Fruit fly (Drosophila melanogaster) whole organism, embryonic: ENCODE results near the gene lin-52.

Experiments
- CG10366 ChIP-seq: fragments of 200-800 bp; sonication (Bioruptor generic); IDR thresholded peaks from 2 replicates; pipeline ENCODE4 v1.3.6; 2022; ENCODE audit warnings: missing biosample characterization, missing genetic modification characterization
- CG10565 ChIP-seq: fragments of 200-800 bp; sonication (Bioruptor generic); optimal IDR thresholded peaks from 3 replicates; lab custom pipeline; 2016; ENCODE audit warnings: missing biosample characterization, mild to moderate bottlenecking, missing genetic modification characterization
- CG11085 ChIP-seq: fragments of 200-800 bp; sonication (Bioruptor generic); IDR thresholded peaks from 2 replicates; pipeline ENCODE4 v1.3.6; 2022; ENCODE audit warnings: missing biosample characterization, missing genetic modification characterization
- CG11695 ChIP-seq: fragments of 200-800 bp; sonication (Bioruptor generic); IDR thresholded peaks from 3 replicates; pipeline ENCODE4 v1.3.6; 2022; ENCODE audit warnings: missing biosample characterization, missing genetic modification characterization
- CG1233 ChIP-seq: fragments of 200-800 bp; sonication (Bioruptor generic); optimal IDR thresholded peaks from 4 replicates; lab custom pipeline; 2018; ENCODE audit warnings: missing biosample characterization, mild to moderate bottlenecking, missing genetic modification characterization
- CG12769 ChIP-seq: fragments of 200-800 bp; sonication (Bioruptor generic); optimal IDR thresholded peaks from 2 replicates; lab custom pipeline; 2019; ENCODE audit warnings: missing biosample characterization, mild to moderate bottlenecking, missing genetic modification characterization, moderate library complexity
- CG13123 ChIP-seq: fragments of 200-800 bp; sonication (Bioruptor generic); optimal IDR thresholded peaks from 2 replicates; lab custom pipeline; 2016; ENCODE audit warnings: missing biosample characterization, missing genetic modification characterization
- CG13296 ChIP-seq: fragments of 200-800 bp; sonication (Bioruptor generic); optimal IDR thresholded peaks from 3 replicates; lab custom pipeline; 2018; ENCODE audit warnings: missing biosample characterization, mild to moderate bottlenecking, missing genetic modification characterization
- CG14050 ChIP-seq: fragments of 200-800 bp; sonication (Bioruptor generic); IDR thresholded peaks from 3 replicates; pipeline ENCODE4 v1.3.6; 2022; ENCODE audit warnings: missing biosample characterization, missing genetic modification characterization
- CG17361 ChIP-seq: fragments of 200-800 bp; sonication (Bioruptor generic); IDR thresholded peaks from 3 replicates; pipeline ENCODE4 v1.3.6; 2022; ENCODE audit warnings: missing biosample characterization, missing genetic modification characterization
- CG30403 ChIP-seq: fragments of 200-800 bp; sonication (Bioruptor generic); optimal IDR thresholded peaks from 3 replicates; lab custom pipeline; 2016; ENCODE audit warnings: missing biosample characterization, missing genetic modification characterization
- CG3726 ChIP-seq: fragments of 200-800 bp; sonication (Bioruptor generic); IDR thresholded peaks from 3 replicates; pipeline ENCODE4, ENCODE4 v1.3.6; 2022; ENCODE audit warnings: missing biosample characterization, missing genetic modification characterization
- CG43689 ChIP-seq: fragments of 200-800 bp; sonication (Bioruptor generic); IDR thresholded peaks from 2 replicates; pipeline ENCODE4 v1.3.6; 2022; ENCODE audit warnings: missing biosample characterization, missing genetic modification characterization
- CG4404 ChIP-seq: fragments of 200-800 bp; sonication (Bioruptor generic); IDR thresholded peaks from 2 replicates; pipeline ENCODE4 v1.3.6; 2022; ENCODE audit warnings: missing biosample characterization, missing genetic modification characterization
- CG5953 ChIP-seq: fragments of 200-800 bp; sonication (Bioruptor generic); IDR thresholded peaks from 2 replicates; pipeline ENCODE4 v1.3.6; 2022; ENCODE audit warnings: missing biosample characterization, missing genetic modification characterization
- CG7745 ChIP-seq: fragments of 200-800 bp; sonication (Bioruptor generic); optimal IDR thresholded peaks from 2 replicates; lab custom pipeline; 2018; ENCODE audit warnings: missing biosample characterization, mild to moderate bottlenecking, missing genetic modification characterization, moderate library complexity
- CG8290 ChIP-seq, 3 experiments: fragments of 200-800 bp; sonication (Bioruptor generic); optimal IDR thresholded peaks; 2 replicates each; lab custom pipeline; 2016 to 2019; ENCODE audit warnings: missing biosample characterization in 3 of 3, missing genetic modification characterization in 3 of 3, mild to moderate bottlenecking in 2 of 3, moderate library complexity in 1 of 3
- CG8944 ChIP-seq: fragments of 200-800 bp; sonication (Bioruptor generic); optimal IDR thresholded peaks from 3 replicates; lab custom pipeline; 2016; ENCODE audit warnings: missing biosample characterization, missing genetic modification characterization
- Deaf1 ChIP-seq: fragments of 200-800 bp; optimal IDR thresholded peaks from 3 replicates; lab custom pipeline; 2019; ENCODE audit warnings: missing biosample characterization, mild to moderate bottlenecking, missing genetic modification characterization, moderate library complexity
- Dref ChIP-seq: fragments of 200-800 bp; sonication (Bioruptor generic); IDR thresholded peaks from 2 replicates; pipeline ENCODE4 v1.3.6; 2022; ENCODE audit warnings: missing biosample characterization, missing genetic modification characterization
- Lpt ChIP-seq: fragments of >200 bp; optimal IDR thresholded peaks from 2 replicates; lab custom pipeline; 2018; ENCODE audit warnings: missing biosample characterization, missing genetic modification characterization
- Max ChIP-seq: fragments of 200-800 bp; sonication (Bioruptor generic); optimal IDR thresholded peaks from 2 replicates; lab custom pipeline; 2016; ENCODE audit warnings: missing biosample characterization, mild to moderate bottlenecking, missing genetic modification characterization
- Med ChIP-seq: fragments of 200-800 bp; sonication (Bioruptor generic); peaks from one replicate; lab custom pipeline; 2016; ENCODE audit warnings: missing biosample characterization, missing genetic modification characterization, mild to moderate bottlenecking, inconsistent platforms, moderate library complexity
- NFAT ChIP-seq: fragments of 200-800 bp; sonication (Bioruptor generic); IDR thresholded peaks from 2 replicates; pipeline ENCODE4 v1.3.6; 2022; ENCODE audit warnings: missing biosample characterization, missing genetic modification characterization
- Ptx1 ChIP-seq: fragments of 200-800 bp; sonication (Bioruptor generic); IDR thresholded peaks from 2 replicates; pipeline ENCODE4 v1.3.6; 2022; ENCODE audit warnings: missing biosample characterization, missing genetic modification characterization
- Ravus ChIP-seq: fragments of 200-800 bp; sonication (Bioruptor generic); IDR thresholded peaks from 2 replicates; pipeline ENCODE4 v1.3.6; 2022; ENCODE audit warnings: missing biosample characterization, missing genetic modification characterization
- ab ChIP-seq: fragments of 200-800 bp; sonication (Bioruptor generic); optimal IDR thresholded peaks from 2 replicates; lab custom pipeline; 2016; ENCODE audit warnings: missing biosample characterization, missing genetic modification characterization
- az2 ChIP-seq: fragments of 200-800 bp; sonication (Bioruptor generic); optimal IDR thresholded peaks from 3 replicates; lab custom pipeline; 2016; ENCODE audit warnings: missing biosample characterization, missing genetic modification characterization
- corto ChIP-seq: fragments of 200-800 bp; sonication (Bioruptor generic); optimal IDR thresholded peaks from 2 replicates; lab custom pipeline; 2016; ENCODE audit warnings: missing biosample characterization, mild to moderate bottlenecking, missing genetic modification characterization, moderate library complexity
- danr ChIP-seq: fragments of 200-800 bp; sonication (Bioruptor generic); IDR thresholded peaks from 2 replicates; pipeline ENCODE4 v1.3.6; 2022; ENCODE audit warnings: missing biosample characterization, missing genetic modification characterization
- gem ChIP-seq: fragments of 200-800 bp; sonication (Bioruptor generic); optimal IDR thresholded peaks from 2 replicates; lab custom pipeline; 2019; ENCODE audit warnings: missing biosample characterization, mild to moderate bottlenecking, missing genetic modification characterization, moderate library complexity
- grn ChIP-seq: fragments of 200-800 bp; sonication (Bioruptor generic); optimal IDR thresholded peaks from 3 replicates; lab custom pipeline; 2017; ENCODE audit warnings: missing biosample characterization, missing genetic modification characterization
- gsb ChIP-seq: fragments of 200-800 bp; sonication (Bioruptor generic); IDR thresholded peaks from 2 replicates; pipeline ENCODE4 v1.3.6; 2022; ENCODE audit warnings: missing biosample characterization, missing genetic modification characterization
- hb ChIP-seq: fragments of 200-800 bp; sonication (Bioruptor generic); IDR thresholded peaks from 3 replicates; pipeline ENCODE4 v1.3.6; 2022; ENCODE audit warnings: missing biosample characterization, missing genetic modification characterization; ENCODE audit not compliant: partially characterized antibody
- lmd ChIP-seq: fragments of 200-800 bp; sonication (Bioruptor generic); IDR thresholded peaks from 2 replicates; pipeline ENCODE4 v1.3.6; 2022; ENCODE audit warnings: missing biosample characterization, missing genetic modification characterization
- nom ChIP-seq: fragments of 200-800 bp; sonication (Bioruptor generic); optimal IDR thresholded peaks from 2 replicates; lab custom pipeline; 2017; ENCODE audit warnings: missing biosample characterization, missing genetic modification characterization, mild to moderate bottlenecking, moderate library complexity, missing genetic modification reagents
- pan ChIP-seq, 4 experiments: fragments of >200 bp in 3 of 4; fragments of 200-800 bp in 1 of 4; sonication (Bioruptor generic) in 1 of 4; optimal IDR thresholded peaks in 3 of 4; IDR thresholded peaks in 1 of 4; 2 replicates each; pipeline versions ENCODE4 v1.3.6 to Lab custom; 2017 to 2022; ENCODE audit warnings: missing biosample characterization in 2 of 4, missing genetic modification characterization in 2 of 4, mixed read lengths in 1 of 4
- scrt ChIP-seq: fragments of 200-800 bp; sonication (Bioruptor generic); optimal IDR thresholded peaks from 2 replicates; lab custom pipeline; 2018; ENCODE audit warnings: missing biosample characterization, mild to moderate bottlenecking, missing genetic modification characterization, moderate library complexity
- shn ChIP-seq: fragments of 200-800 bp; sonication (Bioruptor generic); optimal IDR thresholded peaks from 3 replicates; lab custom pipeline; 2016; ENCODE audit warnings: missing biosample characterization, missing genetic modification characterization
- slou ChIP-seq: fragments of 200-800 bp; sonication (Bioruptor generic); optimal IDR thresholded peaks from 3 replicates; lab custom pipeline; 2016; ENCODE audit warnings: missing biosample characterization, missing genetic modification characterization
- sna ChIP-seq: fragments of 200-800 bp; sonication (Bioruptor generic); IDR thresholded peaks from 2 replicates; pipeline ENCODE4 v1.3.6; 2022; ENCODE audit warnings: missing biosample characterization, missing genetic modification characterization; ENCODE audit not compliant: partially characterized antibody
- sug ChIP-seq: fragments of 200-800 bp; optimal IDR thresholded peaks from 2 replicates; lab custom pipeline; 2019; ENCODE audit warnings: missing biosample characterization, mild to moderate bottlenecking, missing genetic modification characterization, moderate library complexity
- tin ChIP-seq: fragments of 200-800 bp; sonication (Bioruptor generic); optimal IDR thresholded peaks from 3 replicates; lab custom pipeline; 2016; ENCODE audit warnings: missing biosample characterization, missing genetic modification characterization
- toy ChIP-seq: fragments of 200-800 bp; sonication (Bioruptor generic); IDR thresholded peaks from 2 replicates; pipeline ENCODE4 v1.3.6; 2022; ENCODE audit warnings: missing biosample characterization, missing genetic modification characterization
- unpg ChIP-seq: fragments of 200-800 bp; sonication (Bioruptor generic); optimal IDR thresholded peaks from 3 replicates; lab custom pipeline; 2018; ENCODE audit warnings: missing biosample characterization, mild to moderate bottlenecking, missing genetic modification characterization, moderate library complexity
- zen2 ChIP-seq: fragments of 200-800 bp; sonication (Bioruptor generic); IDR thresholded peaks from 3 replicates; pipeline ENCODE4 v1.3.6; 2022; ENCODE audit warnings: missing biosample characterization, missing genetic modification characterization; ENCODE audit not compliant: partially characterized antibody

Gene lin-52

DNA sequence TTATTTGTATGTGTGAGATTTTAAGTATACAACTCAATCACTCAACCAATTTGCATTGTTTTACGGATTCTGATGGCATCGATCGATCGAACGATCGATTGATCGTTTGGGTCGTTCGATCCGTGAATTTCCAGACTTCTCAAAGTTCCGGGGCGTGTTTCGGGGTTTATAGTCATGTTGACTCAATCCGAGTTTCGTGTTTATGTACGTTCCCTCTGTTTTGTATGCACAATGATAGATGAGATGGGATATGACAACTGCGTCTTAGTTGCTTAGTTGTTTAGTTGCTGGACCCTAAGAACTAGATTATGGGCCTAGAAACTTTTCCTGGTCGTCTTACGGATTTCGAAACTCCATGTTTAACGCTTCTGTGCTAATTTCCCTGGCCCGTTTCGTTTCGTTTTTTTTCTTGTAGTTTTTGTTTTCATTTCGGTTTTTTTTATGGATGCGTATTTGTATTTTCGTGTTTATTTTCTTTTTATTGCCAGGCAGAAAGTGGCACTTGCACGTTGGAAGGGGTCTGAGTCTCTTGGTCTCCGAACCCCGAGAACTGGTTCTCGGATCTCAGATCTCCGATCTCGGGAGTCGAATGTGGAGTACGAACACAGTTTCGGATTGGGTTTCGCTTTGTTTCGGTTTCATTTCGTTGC is 14.0 kb upstream of the lin-52 start (continued):
- TF ChIP-seq CG17361 (GFP tag; lab: Robert Waterston, UW) (no peak), CG3726 (GFP tag; lab: Robert Waterston, UW) (no peak), CG13296 (GFP tag; lab: Kevin White, UChicago) (no peak), toy (GFP tag; lab: Robert Waterston, UW) (no peak), zen2 (no peak), Ravus (GFP tag; lab: Robert Waterston, UW) (no peak), Lpt (no peak), nom (GFP tag; lab: Kevin White, UChicago) (peak; percentile 87), tin (GFP tag; lab: Kevin White, UChicago) (no peak), Max (no peak), pan (optimal IDR thresholded peaks at IDR 0.05; lab: Kevin White, UChicago) (no peak), pan (GFP tag; optimal IDR thresholded peaks at IDR 0.05 in 1 of 2, IDR thresholded peaks at IDR 0.05 in 1 of 2) (no peak), CG30403 (no peak), lmd (GFP tag; lab: Robert Waterston, UW) (no peak), Med (peak; percentile 8), hb (no peak), CG1233 (no peak), Dref (GFP tag; lab: Robert Waterston, UW) (no peak), CG43689 (GFP tag; lab: Robert Waterston, UW) (no peak), CG11695 (no peak), slou (no peak), corto (GFP tag; lab: Kevin White, UChicago) (no peak), NFAT (GFP tag; lab: Robert Waterston, UW) (no peak), CG11085 (GFP tag; lab: Robert Waterston, UW) (no peak)

DNA sequence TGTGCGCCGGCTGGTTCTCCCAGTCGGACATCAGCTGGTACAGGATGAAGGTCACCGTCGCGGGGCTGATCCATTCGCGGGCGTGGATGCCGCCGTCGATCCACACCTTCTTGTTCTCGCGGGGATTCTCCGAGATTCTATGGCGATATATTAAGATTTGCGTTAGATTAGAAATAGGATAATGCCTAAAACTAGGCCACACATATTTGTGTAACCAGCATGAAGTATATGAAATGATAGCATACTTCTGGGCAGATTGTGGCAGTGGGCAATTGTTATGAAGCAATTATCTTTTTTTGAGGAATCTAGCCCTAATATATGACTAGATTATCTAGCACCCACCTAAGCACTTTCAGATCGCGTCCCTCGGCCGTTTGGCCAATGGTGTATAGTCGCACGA is 12.0 kb upstream of the lin-52 start:
- no peak for TF ChIP-seq CG8944 (GFP tag; lab: Kevin White, UChicago)
- peak; percentile 94 for TF ChIP-seq grn (GFP tag; lab: Kevin White, UChicago)
- peak; percentile 46 for TF ChIP-seq Med
- no peak for TF ChIP-seq CG8290 (GFP tag; optimal IDR thresholded peaks at IDR 0.05; lab: Kevin White, UChicago)
- no peak for TF ChIP-seq CG8290 (tag; optimal IDR thresholded peaks at IDR 0.05; lab: Kevin White, UChicago)
- TF ChIP-seq, all 482 proteins: peak for 2

DNA sequence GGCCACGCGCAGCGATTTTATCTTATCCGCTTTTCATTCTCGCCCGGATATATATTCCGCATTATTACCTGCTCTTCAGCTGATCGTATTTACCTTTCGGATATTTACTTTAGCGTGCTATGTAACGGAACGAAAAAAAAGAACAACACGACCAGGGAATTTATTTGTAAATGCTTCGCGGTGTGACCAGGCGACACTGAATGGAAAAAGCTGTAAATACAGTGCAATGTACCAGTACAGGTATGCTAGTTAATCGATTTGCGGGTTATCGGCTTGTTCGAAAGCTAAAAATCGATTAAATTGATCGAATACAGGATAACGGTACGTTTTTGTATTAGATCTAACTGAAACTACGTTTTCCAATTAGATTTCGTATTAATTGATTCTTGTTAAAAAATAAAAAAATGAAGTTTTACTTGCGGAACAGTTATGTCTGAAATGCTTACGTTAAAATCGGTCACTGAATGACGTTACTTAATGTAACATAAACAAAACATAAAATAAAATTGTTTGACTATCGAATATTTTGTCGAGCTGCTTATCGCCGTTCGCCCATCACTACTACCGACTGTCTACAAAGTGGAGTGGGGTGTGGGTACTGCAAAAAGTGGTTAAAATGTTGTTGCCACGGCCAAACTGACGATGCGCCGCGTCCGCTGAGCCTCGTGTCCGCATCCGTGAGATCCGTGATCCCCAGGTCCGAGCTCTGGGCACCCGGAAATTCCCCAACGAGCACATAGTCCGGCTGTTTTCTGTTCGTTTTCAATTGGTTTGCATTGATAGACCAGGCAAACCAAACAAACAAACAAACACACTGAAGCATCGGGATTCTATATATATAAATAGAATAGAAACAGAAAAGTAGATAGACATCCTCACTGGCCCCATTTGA is 9.5 kb upstream of the lin-52 start, which contains the start of the genes MAPk-Ak2 and CG42699:
MAPk-Ak2 (minus strand) TSS at position 203 of the 892 bp plus-strand sequence.
CG42699 (plus strand) TSS at position 553 of the 892 bp plus-strand sequence.
- peak; percentile 89 for TF ChIP-seq CG13123 (GFP tag; lab: Kevin White, UChicago)
- TF ChIP-seq gem (tag; lab: Kevin White, UChicago), result peak; percentile 69
- no peak for TF ChIP-seq CG10565
- TF ChIP-seq CG12769, result peak; percentile 59
- peak; percentile 76 for TF ChIP-seq sug (tag; lab: Kevin White, UChicago)
- peak; percentile 69 for TF ChIP-seq scrt (GFP tag; lab: Kevin White, UChicago)
- no peak for TF ChIP-seq CG14050 (GFP tag; lab: Robert Waterston, UW)
- TF ChIP-seq CG5953 (GFP tag; lab: Robert Waterston, UW), result peak; percentile 77
- TF ChIP-seq unpg (GFP tag; lab: Kevin White, UChicago), result peak; percentile 63
- TF ChIP-seq Deaf1 (tag; lab: Kevin White, UChicago), result peak; percentile 21
- TF ChIP-seq danr (GFP tag; lab: Robert Waterston, UW), result peak; percentile 57; the same call in 1 of the 2 replicates
- 0 out of 2 replicates have a peak, but pooled peaks have one; percentile 36 for TF ChIP-seq gsb
- peak; percentile 68 for TF ChIP-seq CG7745 (tag; lab: Kevin White, UChicago)
- TF ChIP-seq sna, result peak; percentile 43; the same call in 1 of the 2 replicates
- TF ChIP-seq Ptx1 (GFP tag; lab: Robert Waterston, UW), result peak; percentile 27; the same call in 1 of the 2 replicates
- no peak for TF ChIP-seq az2 (GFP tag; lab: Kevin White, UChicago)
- peak; percentile 71 for TF ChIP-seq shn (GFP tag; lab: Kevin White, UChicago)
- no peak for TF ChIP-seq ab (GFP tag; lab: Kevin White, UChicago)
- TF ChIP-seq toy (GFP tag; lab: Robert Waterston, UW), result peak; percentile 40; the same call in 1 of the 2 replicates
- no peak for TF ChIP-seq CG4404 (GFP tag; lab: Robert Waterston, UW)
- peak; percentile 23; the same call in 1 of the 2 replicates for TF ChIP-seq CG10366
